Fruit fly (Drosophila melanogaster) whole organism, adult: ENCODE measurements around the gene Bro.
A peak's percentile ranks its signal among the peaks of the same experiment; 100 is the strongest.

Experiments
- CG14711 ChIP-seq: fragments of 200-800 bp; sonication (Bioruptor generic); optimal IDR thresholded peaks from 2 replicates; lab custom pipeline; 2018; ENCODE audit warnings: missing biosample characterization, mild to moderate bottlenecking, missing genetic modification characterization, moderate library complexity
- CG33017 ChIP-seq: fragments of 200-800 bp; sonication (Bioruptor generic); optimal IDR thresholded peaks from 2 replicates; lab custom pipeline; 2018; ENCODE audit warnings: missing biosample characterization, mild to moderate bottlenecking, missing genetic modification characterization, moderate library complexity
- CG7045 ChIP-seq: fragments of 200-800 bp; sonication (Bioruptor generic); optimal IDR thresholded peaks from 2 replicates; lab custom pipeline; 2017; ENCODE audit warnings: missing biosample characterization, mild to moderate bottlenecking, missing genetic modification characterization
- CG7101 ChIP-seq: fragments of 200-800 bp; sonication (Bioruptor generic); optimal IDR thresholded peaks from 2 replicates; lab custom pipeline; 2018; ENCODE audit warnings: missing biosample characterization, mild to moderate bottlenecking, missing genetic modification characterization, moderate library complexity
- Mnt ChIP-seq: fragments of 200-800 bp; sonication (Bioruptor generic); optimal IDR thresholded peaks from 2 replicates; lab custom pipeline; 2016; ENCODE audit warnings: missing biosample characterization, mild to moderate bottlenecking, missing genetic modification characterization
- cic ChIP-seq: fragments of 200-800 bp; sonication (Bioruptor generic); optimal IDR thresholded peaks from 2 replicates; lab custom pipeline; 2017; ENCODE audit warnings: missing biosample characterization, mild to moderate bottlenecking, missing genetic modification characterization, moderate library complexity

DNA sequence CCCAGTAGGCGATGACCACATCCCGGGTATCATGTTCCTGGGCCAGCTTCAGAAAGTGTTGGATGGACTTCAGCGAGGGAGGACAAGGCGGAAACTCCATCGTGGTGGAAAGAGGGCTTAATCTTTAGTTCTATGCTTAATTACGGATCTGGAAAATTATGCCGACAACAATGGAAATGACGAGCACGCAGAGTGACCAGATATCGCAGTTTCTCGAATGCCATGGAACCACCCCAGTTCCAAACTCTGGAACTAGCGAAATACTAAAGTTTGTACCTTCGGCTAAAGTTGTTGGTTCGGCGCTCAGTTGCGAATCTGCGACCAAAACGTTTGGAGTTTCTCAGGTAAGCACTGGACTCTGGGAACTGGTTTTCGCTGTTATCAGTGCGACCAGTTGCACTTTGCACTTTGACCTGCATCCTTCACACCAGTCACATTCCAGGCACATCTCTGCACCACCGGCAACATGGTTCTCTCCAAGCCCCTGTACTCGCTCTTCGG lies 5.1 kb downstream of the Bro start, which contains the start of the genes CG7970 and Vta1:
- TF ChIP-seq Mnt (GFP tag; lab: Kevin White, UChicago) = no peak
- TF ChIP-seq CG33017 (tag; lab: Kevin White, UChicago) = peak; percentile 52
- TF ChIP-seq cic (GFP tag; lab: Kevin White, UChicago) = no peak
- TF ChIP-seq CG7101 (tag; lab: Kevin White, UChicago) = no peak
- peak; percentile 17 for TF ChIP-seq CG14711 (tag; lab: Kevin White, UChicago)
- TF ChIP-seq CG7045 (GFP tag; lab: Kevin White, UChicago) = no peak
